Worm (Caenorhabditis elegans) whole organism, mixed stage, embryonic: ENCODE data around the gene math-1.

Experiments
- M03D4.4 ChIP-seq: sonication (generic microtip); optimal IDR thresholded peaks from 2 replicates; lab custom pipeline; 2017; ENCODE audit warnings: mild to moderate bottlenecking, missing genetic modification characterization, missing compliant biosample characterization
- bed-3 ChIP-seq: fragments of 200-800 bp; sonication (Bioruptor generic); optimal IDR thresholded peaks from 3 replicates; lab custom pipeline; 2018; ENCODE audit warnings: mild to moderate bottlenecking, missing genetic modification characterization, moderate library complexity, missing compliant biosample characterization
- blmp-1 ChIP-seq: fragments of 150-350 bp; optimal IDR thresholded peaks from 2 replicates; lab custom pipeline; 2014; ENCODE audit warnings: missing biosample characterization, missing genetic modification characterization
- ceh-39 ChIP-seq: fragments of 150-350 bp; optimal IDR thresholded peaks from 2 replicates; lab custom pipeline; 2014; ENCODE audit warnings: missing biosample characterization, missing genetic modification characterization
- ceh-43 ChIP-seq: fragments of 200-800 bp; sonication (Bioruptor generic); optimal IDR thresholded peaks from 2 replicates; lab custom pipeline; 2018; ENCODE audit warnings: mild to moderate bottlenecking, missing genetic modification characterization, moderate library complexity, missing compliant biosample characterization
- ceh-83 ChIP-seq: fragments of 200-800 bp; sonication (Bioruptor generic); optimal IDR thresholded peaks from 2 replicates; lab custom pipeline; 2018; ENCODE audit warnings: mild to moderate bottlenecking, missing genetic modification characterization, missing compliant biosample characterization
- ces-1 ChIP-seq: fragments of 150-350 bp; optimal IDR thresholded peaks from 2 replicates; lab custom pipeline; 2014; ENCODE audit warnings: missing biosample characterization, missing genetic modification reagents, missing genetic modification characterization
- cnd-1 ChIP-seq: fragments of 200-800 bp; sonication (Bioruptor generic); optimal IDR thresholded peaks from 2 replicates; lab custom pipeline; 2018; ENCODE audit warnings: mild to moderate bottlenecking, missing genetic modification characterization, missing compliant biosample characterization
- drap-1 ChIP-seq: fragments of 200-800 bp; sonication (Bioruptor generic); optimal IDR thresholded peaks from 3 replicates; lab custom pipeline; 2018; ENCODE audit warnings: mild to moderate bottlenecking, missing genetic modification characterization, missing compliant biosample characterization
- elt-1 ChIP-seq: sonication (generic microtip); optimal IDR thresholded peaks from 2 replicates; lab custom pipeline; 2017; ENCODE audit warnings: missing genetic modification characterization, mild to moderate bottlenecking, missing compliant biosample characterization, antibody characterized with exemption, moderate library complexity, borderline replicate concordance; ENCODE audit not compliant: insufficient read depth
- elt-3 ChIP-seq: fragments of 150-350 bp; optimal IDR thresholded peaks from 2 replicates; lab custom pipeline; 2014; ENCODE audit warnings: missing biosample characterization, missing genetic modification characterization
- flh-1 ChIP-seq: fragments of 200-800 bp; sonication (Bioruptor generic); optimal IDR thresholded peaks from 2 replicates; lab custom pipeline; 2018; ENCODE audit warnings: mild to moderate bottlenecking, missing genetic modification characterization, moderate library complexity, missing compliant biosample characterization
- ham-2 ChIP-seq: fragments of 200-800 bp; sonication (Bioruptor generic); optimal IDR thresholded peaks from 2 replicates; lab custom pipeline; 2018; ENCODE audit warnings: mild to moderate bottlenecking, missing genetic modification characterization, missing compliant biosample characterization
- hlh-1 ChIP-seq: fragments of 150-350 bp; optimal IDR thresholded peaks from 2 replicates; lab custom pipeline; 2014; ENCODE audit warnings: missing biosample characterization, missing genetic modification reagents, missing genetic modification characterization
- lin-13 ChIP-seq: fragments of 150-350 bp; optimal IDR thresholded peaks from 2 replicates; lab custom pipeline; 2014; ENCODE audit warnings: missing biosample characterization, missing genetic modification characterization
- lin-32 ChIP-seq: fragments of 200-800 bp; sonication (Bioruptor generic); optimal IDR thresholded peaks from 2 replicates; lab custom pipeline; 2018; ENCODE audit warnings: mild to moderate bottlenecking, missing genetic modification characterization, missing compliant biosample characterization
- lsy-2 ChIP-seq: fragments of 150-350 bp; optimal IDR thresholded peaks from 2 replicates; lab custom pipeline; 2014; ENCODE audit warnings: missing biosample characterization, missing genetic modification characterization
- mab-5 ChIP-seq: fragments of 150-350 bp; optimal IDR thresholded peaks from 2 replicates; lab custom pipeline; 2014; ENCODE audit warnings: missing biosample characterization, missing genetic modification characterization
- mep-1 ChIP-seq: fragments of 150-350 bp; optimal IDR thresholded peaks from 2 replicates; lab custom pipeline; 2017; ENCODE audit warnings: missing biosample characterization, missing genetic modification reagents, missing genetic modification characterization, inconsistent platforms
- mls-2 ChIP-seq: sonication (generic microtip); optimal IDR thresholded peaks from 2 replicates; lab custom pipeline; 2016; ENCODE audit warnings: mild to moderate bottlenecking, missing genetic modification characterization, moderate library complexity, missing compliant biosample characterization
- nhr-12 ChIP-seq: fragments of 150-350 bp; optimal IDR thresholded peaks from 2 replicates; lab custom pipeline; 2014; ENCODE audit warnings: missing biosample characterization, missing genetic modification characterization
- nhr-2 ChIP-seq: fragments of 150-350 bp; optimal IDR thresholded peaks from 2 replicates; lab custom pipeline; 2014; ENCODE audit warnings: missing biosample characterization, missing genetic modification characterization
- nhr-237 ChIP-seq: fragments of 150-350 bp; optimal IDR thresholded peaks from 2 replicates; lab custom pipeline; 2014; ENCODE audit warnings: missing biosample characterization, missing genetic modification characterization
- nhr-28 ChIP-seq: fragments of 150-350 bp; optimal IDR thresholded peaks from 2 replicates; lab custom pipeline; 2014; ENCODE audit warnings: missing biosample characterization, missing genetic modification characterization
- pha-4 ChIP-seq: fragments of 150-350 bp; optimal IDR thresholded peaks from 2 replicates; lab custom pipeline; 2018; ENCODE audit warnings: missing biosample characterization, missing genetic modification reagents, missing genetic modification characterization
- sem-2 ChIP-seq: fragments of 200-800 bp; sonication (Bioruptor generic); optimal IDR thresholded peaks from 2 replicates; lab custom pipeline; 2018; ENCODE audit warnings: mild to moderate bottlenecking, missing genetic modification characterization, missing compliant biosample characterization
- tbx-8 ChIP-seq: fragments of 200-800 bp; sonication (Bioruptor generic); optimal IDR thresholded peaks from 2 replicates; lab custom pipeline; 2018; ENCODE audit warnings: mild to moderate bottlenecking, missing genetic modification characterization, moderate library complexity, missing compliant biosample characterization
- unc-120 ChIP-seq: sonication (generic microtip); optimal IDR thresholded peaks from 2 replicates; lab custom pipeline; 2017; ENCODE audit warnings: missing genetic modification characterization, missing compliant biosample characterization; ENCODE audit not compliant: poor library complexity, severe bottlenecking
- unc-39 ChIP-seq: fragments of 150-350 bp; optimal IDR thresholded peaks from 2 replicates; lab custom pipeline; 2014; ENCODE audit warnings: missing biosample characterization, missing genetic modification characterization
- unc-62 ChIP-seq: fragments of 150-350 bp; optimal IDR thresholded peaks from 2 replicates; lab custom pipeline; 2014; ENCODE audit warnings: missing biosample characterization, missing genetic modification reagents, missing genetic modification characterization
- zip-8 ChIP-seq: fragments of 150-350 bp; optimal IDR thresholded peaks from 2 replicates; lab custom pipeline; 2014; ENCODE audit warnings: missing biosample characterization, missing genetic modification characterization
- ztf-11 ChIP-seq: fragments of 150-350 bp; optimal IDR thresholded peaks from 2 replicates; lab custom pipeline; 2014; ENCODE audit warnings: missing biosample characterization, missing genetic modification characterization

math-1 gene

DNA sequence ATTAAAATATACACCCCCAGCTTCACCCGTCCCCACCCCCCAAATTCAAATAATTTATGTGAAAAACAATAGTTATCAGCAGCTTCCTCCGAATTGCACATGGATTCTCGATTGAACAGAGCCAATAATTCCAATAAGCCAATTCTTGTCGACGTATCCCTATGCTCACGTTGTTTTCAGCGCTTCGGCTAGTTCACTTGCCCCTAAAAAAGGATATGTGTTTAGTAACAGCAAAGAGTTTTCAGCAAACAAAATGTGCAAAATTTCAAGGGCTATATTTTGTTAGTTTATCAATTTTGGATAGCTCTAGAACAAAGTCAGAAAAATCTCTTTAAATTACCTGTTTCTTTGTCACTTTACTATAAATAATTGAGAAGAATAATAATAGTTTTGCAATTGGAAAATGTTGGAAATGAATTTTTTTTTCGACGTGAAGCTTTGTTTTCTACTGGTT is 37.3 kb upstream of the math-1 start, which contains the start of the genes T16A1.5 and fbxc-49:
Gene T16A1.5, minus strand, starts transcription at position 101 of the 454 bp plus-strand sequence.
Gene fbxc-49, plus strand, starts transcription at position 404 of the 454 bp plus-strand sequence.
- TF ChIP-seq lsy-2 (tag; lab: Kevin White, UChicago) (no peak), unc-39 (tag; lab: Kevin White, UChicago) (no peak), ceh-39 (tag; lab: Kevin White, UChicago) (no peak), nhr-2 (tag; lab: Kevin White, UChicago) (no peak), blmp-1 (tag; lab: Kevin White, UChicago) (no peak)

DNA sequence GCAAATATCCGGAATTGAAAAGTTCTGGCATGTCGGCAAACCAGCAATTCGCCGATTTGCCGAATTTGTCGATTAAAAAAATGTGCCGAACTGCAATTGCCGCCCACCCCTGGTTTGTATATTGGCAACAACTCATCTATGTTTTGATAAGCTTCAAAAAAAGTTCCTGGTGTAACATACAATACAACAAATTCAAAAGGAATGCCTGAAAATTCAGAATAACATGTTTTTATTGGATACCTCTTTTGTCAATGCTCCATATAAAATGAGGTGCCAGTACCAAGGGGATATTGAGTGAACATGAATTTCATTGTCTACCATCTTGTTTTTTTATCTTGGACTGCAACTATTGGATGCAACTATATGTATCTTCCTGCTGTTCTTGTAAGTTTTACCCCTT is 34.8 kb upstream of the math-1 start, which contains the start of gene T16A1.4:
Gene T16A1.4, plus strand, starts transcription at position 301 of the 400 bp plus-strand sequence.
- TF ChIP-seq nhr-237 (tag; lab: Kevin White, UChicago) (no peak), hlh-1 (no peak), blmp-1 (tag; lab: Kevin White, UChicago) (no peak), mep-1 (no peak), zip-8 (tag; lab: Kevin White, UChicago) (no peak), lin-32 (GFP tag; lab: Kevin White, UChicago) (no peak), M03D4.4 (tag; lab: Kevin White, UChicago) (no peak), ceh-83 (GFP tag; lab: Kevin White, UChicago) (no peak), ceh-43 (GFP tag; lab: Kevin White, UChicago) (no peak), drap-1 (GFP tag; lab: Kevin White, UChicago) (no peak), lin-13 (tag; lab: Kevin White, UChicago) (no peak), ces-1 (GFP tag; lab: Kevin White, UChicago) (no peak), cnd-1 (tag; lab: Kevin White, UChicago) (no peak), ztf-11 (tag; lab: Kevin White, UChicago) (no peak), ceh-39 (tag; lab: Kevin White, UChicago) (no peak), nhr-12 (no peak), nhr-28 (tag; lab: Kevin White, UChicago) (no peak), tbx-8 (no peak), elt-1 (no peak)
- TF ChIP-seq, all 35 proteins: peak for 0

DNA sequence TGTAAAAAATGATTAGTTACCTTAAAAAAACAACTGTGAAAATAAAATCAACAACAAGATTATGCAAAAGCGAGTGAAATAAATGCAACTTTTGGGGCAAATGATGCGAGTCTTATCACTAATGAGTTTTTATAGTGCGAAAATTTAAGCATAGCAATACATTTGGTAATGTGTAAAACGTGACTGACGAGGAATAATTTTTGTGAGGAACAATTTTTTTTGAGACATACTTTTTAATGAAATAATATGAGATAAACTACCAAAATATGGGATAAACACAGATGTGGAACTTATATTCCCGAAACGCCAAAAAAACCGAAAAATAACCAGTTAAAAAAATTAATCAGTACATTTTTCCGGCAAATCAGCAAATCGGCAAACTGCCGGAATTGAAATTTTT is 34.0 kb upstream of the math-1 start, which contains the start of gene F07E5.9:
Gene F07E5.9, minus strand, starts transcription at position 101 of the 400 bp plus-strand sequence.
- TF ChIP-seq lsy-2 (tag; lab: Kevin White, UChicago) (no peak), blmp-1 (tag; lab: Kevin White, UChicago) (no peak), unc-39 (tag; lab: Kevin White, UChicago) (no peak), zip-8 (tag; lab: Kevin White, UChicago) (no peak)

DNA sequence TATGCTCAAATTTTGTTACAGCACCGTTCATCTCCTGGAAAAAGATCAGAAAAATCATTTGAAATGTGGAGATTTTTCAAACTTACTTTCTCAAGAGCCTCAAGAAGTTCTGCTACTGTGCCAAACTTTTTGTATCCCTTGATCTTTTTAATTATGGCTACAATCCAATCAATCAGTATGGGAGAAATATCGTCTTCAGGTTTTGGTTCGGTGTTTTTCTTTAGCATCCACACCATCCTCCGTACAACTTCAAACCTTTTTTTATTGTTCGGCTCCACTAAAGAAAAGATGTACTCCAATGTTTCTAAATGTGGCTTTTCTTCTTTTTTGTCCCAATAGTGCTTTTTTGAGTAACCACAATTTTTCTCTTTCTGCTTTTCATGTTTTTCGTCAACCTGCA is 30.0 kb upstream of the math-1 start:
- TF ChIP-seq unc-120 (no peak), cnd-1 (tag; lab: Kevin White, UChicago) (no peak), M03D4.4 (tag; lab: Kevin White, UChicago) (no peak), mls-2 (tag; lab: Kevin White, UChicago) (no peak), blmp-1 (tag; lab: Kevin White, UChicago) (no peak), flh-1 (GFP tag; lab: Kevin White, UChicago) (no peak), lsy-2 (tag; lab: Kevin White, UChicago) (no peak), pha-4 (no peak), mep-1 (no peak), ceh-83 (GFP tag; lab: Kevin White, UChicago) (no peak), drap-1 (GFP tag; lab: Kevin White, UChicago) (no peak), ham-2 (GFP tag; lab: Kevin White, UChicago) (no peak), elt-3 (no peak)

DNA sequence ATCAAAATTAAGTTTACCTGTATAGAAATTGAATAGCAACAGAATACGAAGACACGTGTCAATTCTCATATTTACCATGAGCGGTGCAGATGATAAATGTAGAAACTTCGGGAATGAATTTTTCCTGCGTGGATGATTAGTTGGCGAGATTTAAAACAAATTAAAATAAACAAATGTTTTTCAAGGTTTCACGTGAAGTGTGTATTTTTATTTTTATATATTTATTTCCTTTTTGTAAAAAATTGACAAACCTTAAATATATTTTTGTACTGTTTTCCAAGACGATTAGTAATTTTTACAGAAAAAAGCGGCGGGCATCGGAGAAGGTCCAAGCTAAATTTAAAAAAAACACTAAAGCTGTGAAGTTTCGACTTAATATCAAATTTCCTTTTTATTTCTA is 29.1 kb upstream of the math-1 start, which contains the start of gene F07E5.8:
Gene F07E5.8, minus strand, starts transcription at position 101 of the 400 bp plus-strand sequence.
- no peak for TF ChIP-seq elt-3
- TF ChIP-seq ham-2 (GFP tag; lab: Kevin White, UChicago): no peak
- TF ChIP-seq unc-39 (tag; lab: Kevin White, UChicago): no peak
- TF ChIP-seq ceh-83 (GFP tag; lab: Kevin White, UChicago): no peak
- TF ChIP-seq drap-1 (GFP tag; lab: Kevin White, UChicago): no peak
- no peak for TF ChIP-seq mab-5 (tag; lab: Kevin White, UChicago)
- no peak for TF ChIP-seq nhr-28 (tag; lab: Kevin White, UChicago)
- no peak for TF ChIP-seq elt-1
- TF ChIP-seq unc-62 (GFP tag; lab: Kevin White, UChicago): no peak
- no peak for TF ChIP-seq mep-1
- no peak for TF ChIP-seq sem-2 (GFP tag; lab: Kevin White, UChicago)
- TF ChIP-seq nhr-237 (tag; lab: Kevin White, UChicago): no peak
- no peak for TF ChIP-seq ceh-43 (GFP tag; lab: Kevin White, UChicago)
- TF ChIP-seq flh-1 (GFP tag; lab: Kevin White, UChicago): no peak
- TF ChIP-seq zip-8 (tag; lab: Kevin White, UChicago): no peak
- TF ChIP-seq bed-3: no peak
- TF ChIP-seq ztf-11 (tag; lab: Kevin White, UChicago): no peak
- no peak for TF ChIP-seq nhr-12
